Worm (Caenorhabditis elegans) whole organism, L3 larva: ENCODE data around the gene zip-9.

Experiments
- egl-27 ChIP-seq: sonication (generic microtip); optimal IDR thresholded peaks from 4 replicates; lab custom pipeline; 2017; ENCODE audit warnings: missing biosample characterization, missing genetic modification reagents, missing genetic modification characterization
- elt-1 ChIP-seq: fragments of 150-350 bp; optimal IDR thresholded peaks from 2 replicates; lab custom pipeline; 2014; ENCODE audit warnings: missing biosample characterization, missing genetic modification characterization
- elt-3 ChIP-seq, 3 experiments: fragments of 150-350 bp in 1 of 3; sonication (generic microtip) in 2 of 3; optimal IDR thresholded peaks; 2 replicates in 2 of 3; 4 replicates in 1 of 3; lab custom pipeline; 2014 to 2017; ENCODE audit warnings: missing biosample characterization in 3 of 3, missing genetic modification characterization in 3 of 3
- fos-1 ChIP-seq: fragments of 150-350 bp; optimal IDR thresholded peaks from 2 replicates; lab custom pipeline; 2014; ENCODE audit warnings: missing biosample characterization, missing genetic modification characterization
- jun-1 ChIP-seq: fragments of 150-350 bp; optimal IDR thresholded peaks from 2 replicates; lab custom pipeline; 2014; ENCODE audit warnings: missing biosample characterization, missing genetic modification reagents, missing genetic modification characterization
- lin-15B ChIP-seq: fragments of 150-350 bp; optimal IDR thresholded peaks from 2 replicates; lab custom pipeline; 2014; ENCODE audit warnings: missing biosample characterization, missing genetic modification characterization
- lin-39 ChIP-seq: fragments of 150-350 bp; optimal IDR thresholded peaks from 2 replicates; lab custom pipeline; 2018; ENCODE audit warnings: missing biosample characterization, missing genetic modification reagents, missing genetic modification characterization
- nhr-43 ChIP-seq: sonication (generic microtip); optimal IDR thresholded peaks from 2 replicates; lab custom pipeline; 2016; ENCODE audit warnings: mild to moderate bottlenecking, missing genetic modification characterization, missing compliant biosample characterization; ENCODE audit not compliant: poor library complexity, severe bottlenecking
- nhr-76 ChIP-seq: fragments of 150-350 bp; sonication (generic microtip); optimal IDR thresholded peaks from 5 replicates; lab custom pipeline; 2014; ENCODE audit warnings: missing biosample characterization, missing genetic modification characterization
- pqm-1 ChIP-seq: fragments of 150-350 bp; optimal IDR thresholded peaks from 2 replicates; lab custom pipeline; 2017; ENCODE audit warnings: missing biosample characterization, missing genetic modification characterization, inconsistent platforms
- unc-62 ChIP-seq: fragments of 150-350 bp; sonication (generic microtip); optimal IDR thresholded peaks from 4 replicates; lab custom pipeline; 2014; ENCODE audit warnings: missing biosample characterization, missing genetic modification reagents, missing genetic modification characterization

ce11 chrV:10902682-10903081, 39.6 kb upstream of the zip-9 start, which contains the start of gene F32D8.8:
- no peak for TF ChIP-seq lin-39
- TF ChIP-seq nhr-76 (tag; lab: Kevin White, UChicago), result no peak
- no peak for TF ChIP-seq lin-15B (tag; lab: Kevin White, UChicago)
- TF ChIP-seq nhr-43 (tag; lab: Kevin White, UChicago), result no peak
- no peak for TF ChIP-seq elt-3 (tag; optimal IDR thresholded peaks at IDR 0.05; lab: Kevin White, UChicago)
- TF ChIP-seq elt-1, result no peak
- no peak for TF ChIP-seq unc-62
- TF ChIP-seq pqm-1, result no peak
- TF ChIP-seq egl-27 (tag; lab: Kevin White, UChicago), result no peak
- TF ChIP-seq jun-1 (tag; lab: Kevin White, UChicago), result no peak
- no peak for TF ChIP-seq fos-1 (tag; lab: Kevin White, UChicago)
